Worm (Caenorhabditis elegans) whole organism, L1 larva: ENCODE measurements around the gene K07F5.7.

Experiments
- C34B4.2 ChIP-seq: sonication (generic microtip); optimal IDR thresholded peaks from 2 replicates; lab custom pipeline; 2017; ENCODE audit warnings: mild to moderate bottlenecking, missing genetic modification characterization, missing compliant biosample characterization
- F16B12.6 ChIP-seq: fragments of 150-350 bp; optimal IDR thresholded peaks from 2 replicates; lab custom pipeline; 2014; ENCODE audit warnings: missing biosample characterization, missing genetic modification characterization
- Y116A8C.19 ChIP-seq: sonication (generic microtip); optimal IDR thresholded peaks from 2 replicates; lab custom pipeline; 2016; ENCODE audit warnings: missing compliant biosample characterization, missing genetic modification characterization, borderline replicate concordance
- aha-1 ChIP-seq: fragments of 150-350 bp; optimal IDR thresholded peaks from 2 replicates; lab custom pipeline; 2014; ENCODE audit warnings: missing biosample characterization, missing genetic modification characterization
- alr-1 ChIP-seq: fragments of 200-800 bp; sonication (Bioruptor generic); optimal IDR thresholded peaks from 2 replicates; lab custom pipeline; 2018; ENCODE audit warnings: borderline replicate concordance, mild to moderate bottlenecking, missing genetic modification characterization, missing compliant biosample characterization
- ceh-63 ChIP-seq: fragments of 200-800 bp; sonication (Bioruptor generic); optimal IDR thresholded peaks from 2 replicates; lab custom pipeline; 2018; ENCODE audit warnings: mild to moderate bottlenecking, missing genetic modification characterization, missing compliant biosample characterization
- ceh-82 ChIP-seq, 3 experiments: fragments of 150-350 bp in 1 of 3; sonication (generic microtip) in 2 of 3; optimal IDR thresholded peaks; 2 replicates each; lab custom pipeline; 2014 to 2017; ENCODE audit warnings: missing biosample characterization in 3 of 3, missing genetic modification characterization in 3 of 3
- ceh-88 ChIP-seq: fragments of 200-800 bp; sonication (Bioruptor generic); IDR thresholded peaks from 2 replicates; pipeline ENCODE4 v1.3.6; 2022; ENCODE audit warnings: missing genetic modification characterization, missing compliant biosample characterization
- efl-1 ChIP-seq, 4 experiments: fragments of 150-350 bp; optimal IDR thresholded peaks in 3 of 4; peaks in 1 of 4; 1 replicate in 1 of 4; 2 replicates in 3 of 4; lab custom pipeline; 2014; ENCODE audit warnings: missing biosample characterization in 2 of 4, missing genetic modification characterization in 2 of 4, missing genetic modification reagents in 2 of 4
- efl-3 ChIP-seq: fragments of 200-800 bp; sonication (Bioruptor generic); optimal IDR thresholded peaks from 2 replicates; lab custom pipeline; 2018; ENCODE audit warnings: mild to moderate bottlenecking, missing genetic modification characterization, missing compliant biosample characterization
- egl-13 ChIP-seq: sonication (generic microtip); optimal IDR thresholded peaks from 2 replicates; lab custom pipeline; 2016; ENCODE audit warnings: missing genotype, missing genetic modification reagents, missing genetic modification characterization, missing compliant biosample characterization
- elt-2 ChIP-seq: sonication (generic microtip); optimal IDR thresholded peaks from 2 replicates; lab custom pipeline; 2016; ENCODE audit warnings: missing genetic modification characterization, mild to moderate bottlenecking, inconsistent platforms, missing compliant biosample characterization, missing genetic modification reagents
- ets-5 ChIP-seq: fragments of 200-800 bp; sonication (Bioruptor generic); IDR thresholded peaks from 2 replicates; pipeline ENCODE4 v1.3.6; 2022; ENCODE audit warnings: missing genetic modification characterization, missing compliant biosample characterization
- fkh-4 ChIP-seq: sonication (generic microtip); optimal IDR thresholded peaks from 2 replicates; lab custom pipeline; 2016; ENCODE audit warnings: missing compliant biosample characterization, missing genetic modification characterization, borderline replicate concordance
- fkh-8 ChIP-seq: sonication (generic microtip); optimal IDR thresholded peaks from 2 replicates; lab custom pipeline; 2016; ENCODE audit warnings: mild to moderate bottlenecking, missing genetic modification characterization, missing compliant biosample characterization
- hpl-2 ChIP-seq: fragments of 150-350 bp; optimal IDR thresholded peaks from 2 replicates; lab custom pipeline; 2014; ENCODE audit warnings: missing biosample characterization, missing genetic modification reagents, missing genetic modification characterization
- irx-1 ChIP-seq: sonication (generic microtip); optimal IDR thresholded peaks from 2 replicates; lab custom pipeline; 2016; ENCODE audit warnings: missing genetic modification characterization, missing compliant biosample characterization
- isw-1 ChIP-seq: fragments of 200-800 bp; sonication (Bioruptor generic); IDR thresholded peaks from 2 replicates; pipeline ENCODE4 v1.3.6; 2022; ENCODE audit warnings: missing genetic modification characterization, missing compliant biosample characterization
- lin-13 ChIP-seq: fragments of 150-350 bp; optimal IDR thresholded peaks from 2 replicates; lab custom pipeline; 2014; ENCODE audit warnings: missing biosample characterization, missing genetic modification reagents, missing genetic modification characterization
- lin-14 ChIP-seq: fragments of 200-800 bp; sonication (Bioruptor generic); optimal IDR thresholded peaks from 2 replicates; lab custom pipeline; 2018; ENCODE audit warnings: mild to moderate bottlenecking, missing genetic modification characterization, moderate library complexity, missing compliant biosample characterization
- lin-35 ChIP-seq, 2 experiments: fragments of 150-350 bp; optimal IDR thresholded peaks; 2 replicates each; lab custom pipeline; 2014; ENCODE audit warnings: missing biosample characterization in 2 of 2, missing genetic modification characterization in 2 of 2, missing genetic modification reagents in 2 of 2
- lsy-2 ChIP-seq, 2 experiments: fragments of 150-350 bp; optimal IDR thresholded peaks; 2 replicates each; lab custom pipeline; 2014; ENCODE audit warnings: missing biosample characterization in 2 of 2, missing genetic modification characterization in 2 of 2
- mef-2 ChIP-seq: fragments of 150-350 bp; optimal IDR thresholded peaks from 2 replicates; lab custom pipeline; 2014; ENCODE audit warnings: missing biosample characterization, missing genetic modification characterization
- mep-1 ChIP-seq: fragments of 150-350 bp; optimal IDR thresholded peaks from 2 replicates; lab custom pipeline; 2014; ENCODE audit warnings: missing biosample characterization, missing genetic modification characterization
- nhr-11 ChIP-seq: fragments of 150-350 bp; optimal IDR thresholded peaks from 2 replicates; lab custom pipeline; 2014; ENCODE audit warnings: missing biosample characterization, missing genetic modification characterization
- nhr-12 ChIP-seq: sonication (generic microtip); optimal IDR thresholded peaks from 2 replicates; lab custom pipeline; 2017; ENCODE audit warnings: missing biosample characterization, missing genetic modification characterization
- nhr-20 ChIP-seq: sonication (generic microtip); optimal IDR thresholded peaks from 2 replicates; lab custom pipeline; 2016; ENCODE audit warnings: mild to moderate bottlenecking, missing genetic modification characterization, missing compliant biosample characterization
- nhr-28 ChIP-seq: fragments of 150-350 bp; optimal IDR thresholded peaks from 2 replicates; lab custom pipeline; 2014; ENCODE audit warnings: missing biosample characterization, missing genetic modification characterization
- nhr-71 ChIP-seq: sonication (generic microtip); optimal IDR thresholded peaks from 2 replicates; lab custom pipeline; 2016; ENCODE audit warnings: mild to moderate bottlenecking, missing genetic modification characterization, moderate library complexity, missing compliant biosample characterization
- nhr-76 ChIP-seq: sonication (generic microtip); optimal IDR thresholded peaks from 2 replicates; lab custom pipeline; 2017; ENCODE audit warnings: missing biosample characterization, missing genetic modification characterization
- nhr-84 ChIP-seq: sonication (generic microtip); optimal IDR thresholded peaks from 2 replicates; lab custom pipeline; 2017; ENCODE audit warnings: missing biosample characterization, missing genetic modification characterization
- nhr-85 ChIP-seq: sonication (generic microtip); peaks from one replicate; lab custom pipeline; 2016; ENCODE audit warnings: missing genetic modification characterization, inconsistent platforms, missing compliant biosample characterization
- nhr-90 ChIP-seq: sonication (generic microtip); optimal IDR thresholded peaks from 2 replicates; lab custom pipeline; 2016; ENCODE audit warnings: mild to moderate bottlenecking, missing genetic modification characterization, missing compliant biosample characterization; ENCODE audit not compliant: poor library complexity
- pag-3 ChIP-seq: sonication (generic microtip); optimal IDR thresholded peaks from 2 replicates; lab custom pipeline; 2017; ENCODE audit warnings: missing genetic modification characterization, mild to moderate bottlenecking, missing compliant biosample characterization, antibody characterized with exemption, borderline replicate concordance; ENCODE audit not compliant: insufficient read depth
- pax-3 ChIP-seq: fragments of 200-800 bp; sonication (Bioruptor generic); optimal IDR thresholded peaks from 2 replicates; lab custom pipeline; 2018; ENCODE audit warnings: mild to moderate bottlenecking, missing genetic modification characterization, moderate library complexity, missing compliant biosample characterization
- rnt-1 ChIP-seq: sonication (generic microtip); optimal IDR thresholded peaks from 2 replicates; lab custom pipeline; 2016; ENCODE audit warnings: mild to moderate bottlenecking, missing genetic modification characterization, moderate library complexity, missing compliant biosample characterization
- snu-23 ChIP-seq: sonication (generic microtip); optimal IDR thresholded peaks from 2 replicates; lab custom pipeline; 2016; ENCODE audit warnings: missing genetic modification characterization, missing compliant biosample characterization
- sox-4 ChIP-seq: sonication (generic microtip); optimal IDR thresholded peaks from 2 replicates; lab custom pipeline; 2016; ENCODE audit warnings: missing genetic modification characterization, missing compliant biosample characterization
- unc-30 ChIP-seq: sonication (generic microtip); optimal IDR thresholded peaks from 2 replicates; lab custom pipeline; 2017; ENCODE audit warnings: missing biosample characterization, missing genetic modification characterization
- unc-62 ChIP-seq: fragments of 150-350 bp; optimal IDR thresholded peaks from 2 replicates; lab custom pipeline; 2014; ENCODE audit warnings: missing biosample characterization, missing genetic modification reagents, missing genetic modification characterization
- zip-4 ChIP-seq: fragments of 200-800 bp; sonication (Bioruptor generic); optimal IDR thresholded peaks from 2 replicates; lab custom pipeline; 2018; ENCODE audit warnings: mild to moderate bottlenecking, missing genetic modification characterization, moderate library complexity, missing compliant biosample characterization
- ztf-11 ChIP-seq, 2 experiments: sonication (generic microtip); optimal IDR thresholded peaks; 2 replicates each; lab custom pipeline; 2016 to 2017; ENCODE audit warnings: missing genetic modification characterization in 2 of 2, missing biosample characterization in 1 of 2, missing compliant biosample characterization in 1 of 2

The K07F5.7 gene

ce11 chrIV:9873837-9874236, 25.9 kb upstream of the K07F5.7 start (continued):
- TF ChIP-seq irx-1 = no peak
- TF ChIP-seq mep-1 = peak; percentile 63
- TF ChIP-seq ets-5 (GFP tag; lab: Robert Waterston, UW) = no peak
- peak; percentile 51 for TF ChIP-seq fkh-8 (tag; lab: Kevin White, UChicago)
- TF ChIP-seq nhr-20 (tag; lab: Kevin White, UChicago) = peak; percentile 78
- TF ChIP-seq mef-2 (tag; lab: Kevin White, UChicago) = no peak
- TF ChIP-seq lin-35 (GFP tag; optimal IDR thresholded peaks at IDR 0.05; lab: Kevin White, UChicago) = peak; percentile 43 to 60
- TF ChIP-seq unc-62 (GFP tag; lab: Kevin White, UChicago) = no peak
- peak; percentile 52 to 66 for TF ChIP-seq lsy-2 (tag; optimal IDR thresholded peaks at IDR 0.05; lab: Kevin White, UChicago)
- TF ChIP-seq nhr-76 (tag; lab: Kevin White, UChicago) = no peak
- peak; percentile 86 for TF ChIP-seq lin-14 (GFP tag; lab: Kevin White, UChicago)
- peak; percentile 63 to 75 for TF ChIP-seq efl-1 (optimal IDR thresholded peaks at IDR 0.05; lab: Kevin White, UChicago)
- TF ChIP-seq efl-1 (GFP tag; optimal IDR thresholded peaks at IDR 0.05 in 1 of 2; lab: Kevin White, UChicago) = no peak
- peak; percentile 46 for TF ChIP-seq elt-2
- no peak for TF ChIP-seq ceh-63 (GFP tag; lab: Kevin White, UChicago)
- TF ChIP-seq nhr-71 (tag; lab: Kevin White, UChicago) = peak; percentile 70
- TF ChIP-seq nhr-11 (tag; lab: Kevin White, UChicago) = no peak
- no peak for TF ChIP-seq fkh-4 (tag; lab: Kevin White, UChicago)
- TF ChIP-seq nhr-85 (tag; lab: Kevin White, UChicago) = peak; percentile 86

- TF ChIP-seq snu-23 (GFP tag; lab: Kevin White, UChicago) (peak; percentile 8), pax-3 (tag; lab: Kevin White, UChicago) (no peak), lin-13 (GFP tag; lab: Kevin White, UChicago) (no peak), C34B4.2 (no peak), nhr-71 (tag; lab: Kevin White, UChicago) (peak; percentile 37), nhr-84 (tag; lab: Kevin White, UChicago) (no peak), lin-35 (GFP tag; optimal IDR thresholded peaks at IDR 0.05; lab: Kevin White, UChicago) (peak in 1 of 2 experiments; percentile 26), nhr-90 (tag; lab: Kevin White, UChicago) (no peak), ceh-82 (tag; optimal IDR thresholded peaks at IDR 0.05; lab: Kevin White, UChicago) (peak in 1 of 3 experiments; percentile 22), efl-3 (no peak), lin-14 (GFP tag; lab: Kevin White, UChicago) (peak; percentile 64), mep-1 (peak; percentile 14), ceh-63 (GFP tag; lab: Kevin White, UChicago) (no peak), fkh-4 (tag; lab: Kevin White, UChicago) (no peak), elt-2 (peak; percentile 39), nhr-12 (no peak), pag-3 (tag; lab: Kevin White, UChicago) (no peak), F16B12.6 (no peak), unc-30 (tag; lab: Kevin White, UChicago) (no peak), isw-1 (GFP tag; lab: Robert Waterston, UW) (no peak), aha-1 (tag; lab: Kevin White, UChicago) (no peak), rnt-1 (tag; lab: Kevin White, UChicago) (peak; percentile 3), hpl-2 (GFP tag; lab: Kevin White, UChicago) (no peak), ztf-11 (tag; optimal IDR thresholded peaks at IDR 0.05; lab: Kevin White, UChicago) (no peak), sox-4 (tag; lab: Kevin White, UChicago) (no peak), egl-13 (tag; lab: Kevin White, UChicago) (no peak), alr-1 (tag; lab: Kevin White, UChicago) (no peak), Y116A8C.19 (tag; lab: Kevin White, UChicago) (no peak), zip-4 (no peak), lsy-2 (tag; optimal IDR thresholded peaks at IDR 0.05; lab: Kevin White, UChicago) (peak in 1 of 2 experiments; percentile 11), ceh-88 (no peak), nhr-28 (tag; lab: Kevin White, UChicago) (no peak)
Observed at ce11 chrIV:9872786-9873185, 24.8 kb upstream of the K07F5.7 start.
